Worm (Caenorhabditis elegans): ENCODE measurements around the gene C50F4.4.

- TF ChIP-seq pha-4 (tag; optimal IDR thresholded peaks at IDR 0.05) (no peak), ceh-82 (tag; optimal IDR thresholded peaks at IDR 0.05) (no peak), nhr-237 (tag; optimal IDR thresholded peaks at IDR 0.05) (no peak), snpc-4 (tag; optimal IDR thresholded peaks at IDR 0.05) (no peak), nhr-25 (tag; optimal IDR thresholded peaks at IDR 0.05) (no peak), nhr-11 (tag; optimal IDR thresholded peaks at IDR 0.05) (no peak), nhr-12 (tag; optimal IDR thresholded peaks at IDR 0.05) (no peak), lin-15B (tag; optimal IDR thresholded peaks at IDR 0.05) (no peak), zag-1 (tag; optimal IDR thresholded peaks at IDR 0.05) (no peak), ceh-28 (tag; optimal IDR thresholded peaks at IDR 0.05) (no peak), elt-2 (tag; optimal IDR thresholded peaks at IDR 0.05) (no peak), ztf-11 (tag; optimal IDR thresholded peaks at IDR 0.05) (no peak), ceh-9 (tag; optimal IDR thresholded peaks at IDR 0.05) (no peak)
Observed at ce11 chrV:9556668-9557067, 20.1 kb downstream of the C50F4.4 start.
